Worm (Caenorhabditis elegans): ENCODE data around the gene tos-1.

tos-1 gene

ce11 chrV:9338452-9338851 is 5.6 kb downstream of the tos-1 start (continued):
- no peak for TF ChIP-seq ctbp-1 (GFP tag; IDR thresholded peaks at IDR 0.05)
- TF ChIP-seq ceh-62 (tag; optimal IDR thresholded peaks at IDR 0.05): no peak
- TF ChIP-seq aha-1 (tag): peak; percentile 96
- TF ChIP-seq skn-1 (tag; optimal IDR thresholded peaks at IDR 0.05): no peak
- no peak for TF ChIP-seq zag-1 (tag; optimal IDR thresholded peaks at IDR 0.05)
- TF ChIP-seq dve-1 (tag; optimal IDR thresholded peaks at IDR 0.05; ENCODE audit: insufficient read depth): no peak
- no peak for TF ChIP-seq hmg-1.1 (GFP tag; IDR thresholded peaks at IDR 0.05)
- no peak for TF ChIP-seq daf-8 (GFP tag; IDR thresholded peaks at IDR 0.05)
- peak; percentile 86 for TF ChIP-seq T26A8.4 (GFP tag; IDR thresholded peaks at IDR 0.05)
- no peak for TF ChIP-seq R02D3.7 (tag; optimal IDR thresholded peaks at IDR 0.05)
- TF ChIP-seq rbr-2 (tag; optimal IDR thresholded peaks at IDR 0.05): no peak

ce11 chrV:9336462-9336861 is 7.5 kb downstream of the tos-1 start, which contains the start of gene coq-6:
TSS of gene coq-6 (plus strand) at chrV:9336762.
- TF ChIP-seq Y105C5A.15 (GFP tag; IDR thresholded peaks at IDR 0.05): no peak
- peak; percentile 69 for TF ChIP-seq aha-1 (tag)

ce11 chrV:9334216-9334615 is 9.8 kb downstream of the tos-1 start, which contains the start of gene ucp-4:
TSS of gene ucp-4 (plus strand) at chrV:9334298.
- no peak for TF ChIP-seq vab-7 (GFP tag; IDR thresholded peaks at IDR 0.05)
- TF ChIP-seq nhr-111 (GFP tag; optimal IDR thresholded peaks at IDR 0.05): no peak
- TF ChIP-seq F10B5.3 (tag; optimal IDR thresholded peaks at IDR 0.05): no peak
- TF ChIP-seq lsy-2 (tag; optimal IDR thresholded peaks at IDR 0.05): no peak
- peak in 1 of 2 experiments; percentile 30 for TF ChIP-seq unc-62 (GFP tag; optimal IDR thresholded peaks at IDR 0.05 in 1 of 2)
- TF ChIP-seq unc-62 (tag; optimal IDR thresholded peaks at IDR 0.05): no peak
- TF ChIP-seq nhr-77 (tag; optimal IDR thresholded peaks at IDR 0.05): no peak
- TF ChIP-seq snpc-1.2 (GFP tag; IDR thresholded peaks at IDR 0.05): no peak
- no peak for TF ChIP-seq attf-4 (tag; optimal IDR thresholded peaks at IDR 0.05)
- TF ChIP-seq gei-8 (GFP tag; optimal IDR thresholded peaks at IDR 0.05): no peak
- no peak for TF ChIP-seq Y48G9A.11 (GFP tag; IDR thresholded peaks at IDR 0.05)
- TF ChIP-seq madf-5 (GFP tag; IDR thresholded peaks at IDR 0.05): no peak
- no peak for TF ChIP-seq hmg-1.1 (GFP tag; IDR thresholded peaks at IDR 0.05)
- TF ChIP-seq zfp-2 (tag; optimal IDR thresholded peaks at IDR 0.05): no peak
- TF ChIP-seq lin-38 (GFP tag; IDR thresholded peaks at IDR 0.05): no peak
- no peak for TF ChIP-seq ceh-32 (tag; optimal IDR thresholded peaks at IDR 0.05; ENCODE audit: poor library complexity)
- no peak for TF ChIP-seq ctbp-1 (GFP tag; IDR thresholded peaks at IDR 0.05)
- TF ChIP-seq lin-13 (GFP tag; optimal IDR thresholded peaks at IDR 0.05): no peak
- TF ChIP-seq daf-12 (tag; optimal IDR thresholded peaks at IDR 0.05): no peak
- no peak for TF ChIP-seq nhr-25 (tag; optimal IDR thresholded peaks at IDR 0.05; ENCODE audit: borderline replicate concordance, insufficient read depth)
- no peak for TF ChIP-seq unc-39 (tag; optimal IDR thresholded peaks at IDR 0.05)
- no peak for TF ChIP-seq dmd-9 (GFP tag; IDR thresholded peaks at IDR 0.05)
- no peak for TF ChIP-seq zag-1 (tag; optimal IDR thresholded peaks at IDR 0.05)
- TF ChIP-seq Y105C5A.15 (GFP tag; IDR thresholded peaks at IDR 0.05): no peak
- no peak for TF ChIP-seq snpc-4 (tag; optimal IDR thresholded peaks at IDR 0.05)
- TF ChIP-seq rbr-2 (tag; optimal IDR thresholded peaks at IDR 0.05): no peak
- no peak for TF ChIP-seq fos-1 (tag; optimal IDR thresholded peaks at IDR 0.05)
- TF ChIP-seq lin-29 (GFP tag; IDR thresholded peaks at IDR 0.05): no peak
- TF ChIP-seq R02D3.7 (tag; optimal IDR thresholded peaks at IDR 0.05): no peak
- TF ChIP-seq hlh-11 (tag; optimal IDR thresholded peaks at IDR 0.05): peak; percentile 29
- TF ChIP-seq nhr-28 (tag; optimal IDR thresholded peaks at IDR 0.05): peak; percentile 4
- TF ChIP-seq aha-1 (tag): no peak
- no peak for TF ChIP-seq daf-16 (GFP tag; optimal IDR thresholded peaks at IDR 0.05)
- peak; percentile 20 for TF ChIP-seq daf-16 (tag; optimal IDR thresholded peaks at IDR 0.05)
- TF ChIP-seq D1046.2 (GFP tag; IDR thresholded peaks at IDR 0.05): no peak
- TF ChIP-seq egl-43 (GFP tag; IDR thresholded peaks at IDR 0.05): no peak
- peak; percentile 8 for TF ChIP-seq dve-1 (tag; optimal IDR thresholded peaks at IDR 0.05; ENCODE audit: insufficient read depth)
- TF ChIP-seq php-3 (GFP tag; IDR thresholded peaks at IDR 0.05): no peak
- TF ChIP-seq T26A8.4 (GFP tag; IDR thresholded peaks at IDR 0.05): no peak
- TF ChIP-seq pha-4 (GFP tag; IDR thresholded peaks at IDR 0.05): no peak
- no peak for TF ChIP-seq pha-4 (tag; optimal IDR thresholded peaks at IDR 0.05)
- TF ChIP-seq hlh-30 (tag; optimal IDR thresholded peaks at IDR 0.05; ENCODE audit: insufficient read depth): peak; percentile 14
- TF ChIP-seq aly-2 (tag; optimal IDR thresholded peaks at IDR 0.05): no peak
- no peak for TF ChIP-seq ztf-7 (tag; optimal IDR thresholded peaks at IDR 0.05)
- TF ChIP-seq nhr-10 (tag; optimal IDR thresholded peaks at IDR 0.05): no peak

All from whole organism, L4 larva.